Fruit fly (Drosophila melanogaster): ENCODE data around the gene Spn28Dc.

The Spn28Dc gene

dm6 chr2L:8039688-8040087, 32.7 kb upstream of the Spn28Dc start, which contains the start of gene CG7367:
CG7367 (minus strand) TSS chr2L:8039788.
- no peak for TF ChIP-seq CG8119 (GFP tag; IDR thresholded peaks at IDR 0.05)
- TF ChIP-seq cyc (GFP tag; optimal IDR thresholded peaks at IDR 0.05), result no peak
- TF ChIP-seq Eip78C (GFP tag), result no peak
- no peak for TF ChIP-seq ss (GFP tag; optimal IDR thresholded peaks at IDR 0.05)

- TF ChIP-seq CG32006 (GFP tag; optimal IDR thresholded peaks at IDR 0.05), result peak; percentile 85
- peak; percentile 3 for TF ChIP-seq Ets21C (GFP tag; optimal IDR thresholded peaks at IDR 0.05)
- peak in 1 of 2 experiments; percentile 19 for TF ChIP-seq salr (GFP tag; optimal IDR thresholded peaks at IDR 0.05)
- TF ChIP-seq CG10669 (GFP tag; optimal IDR thresholded peaks at IDR 0.05), result no peak
- no peak for TF ChIP-seq spab (GFP tag; optimal IDR thresholded peaks at IDR 0.05)
- peak; percentile 45 for TF ChIP-seq Ets96B (tag; optimal IDR thresholded peaks at IDR 0.05)
- peak; percentile 47; the same call in 1 of the 2 replicates for TF ChIP-seq CG11294 (GFP tag; IDR thresholded peaks at IDR 0.05)
- no peak for TF ChIP-seq Hr38 (GFP tag; optimal IDR thresholded peaks at IDR 0.05)
- TF ChIP-seq Sox14 (GFP tag; optimal IDR thresholded peaks at IDR 0.05), result peak; percentile 71
- peak; percentile 22 for TF ChIP-seq vri (GFP tag; optimal IDR thresholded peaks at IDR 0.05)
- peak; percentile 39 for TF ChIP-seq Hr39 (GFP tag; optimal IDR thresholded peaks at IDR 0.05)
- peak; percentile 54 for TF ChIP-seq acj6 (GFP tag; optimal IDR thresholded peaks at IDR 0.05)
- TF ChIP-seq CG34406 (GFP tag; optimal IDR thresholded peaks at IDR 0.05), result peak; percentile 44
- peak; percentile 2 for TF ChIP-seq Sox15 (GFP tag; optimal IDR thresholded peaks at IDR 0.05)
- peak; percentile 44 for TF ChIP-seq CG6792 (GFP tag; optimal IDR thresholded peaks at IDR 0.05)
- peak; percentile 48 for TF ChIP-seq esn (GFP tag; optimal IDR thresholded peaks at IDR 0.05)
- TF ChIP-seq CG3032 (tag; optimal IDR thresholded peaks at IDR 0.05), result peak; percentile 36
- TF ChIP-seq CG31627 (GFP tag; optimal IDR thresholded peaks at IDR 0.05), result peak; percentile 39
- peak; percentile 23 for TF ChIP-seq cyc (GFP tag; optimal IDR thresholded peaks at IDR 0.05)
- TF ChIP-seq CG10631 (GFP tag; optimal IDR thresholded peaks at IDR 0.05), result peak; percentile 51
- no peak for TF ChIP-seq CG16779 (tag; optimal IDR thresholded peaks at IDR 0.05)
- peak; percentile 65 for TF ChIP-seq net (GFP tag; optimal IDR thresholded peaks at IDR 0.05)
- peak; percentile 76 for TF ChIP-seq Hr4 (GFP tag; optimal IDR thresholded peaks at IDR 0.05)
- peak; percentile 11 for TF ChIP-seq dac (GFP tag; optimal IDR thresholded peaks at IDR 0.05)
- TF ChIP-seq topi (GFP tag; optimal IDR thresholded peaks at IDR 0.05), result peak; percentile 32
- TF ChIP-seq CG8632 (GFP tag; optimal IDR thresholded peaks at IDR 0.05), result no peak
- TF ChIP-seq svp (GFP tag), result no peak
- peak; percentile 83 for TF ChIP-seq CG6163 (GFP tag; IDR thresholded peaks at IDR 0.05)
- TF ChIP-seq fkh (GFP tag; optimal IDR thresholded peaks at IDR 0.05), result no peak
- TF ChIP-seq pdm3 (GFP tag; optimal IDR thresholded peaks at IDR 0.05), result peak; percentile 66
- peak; percentile 34 for TF ChIP-seq CG7368 (GFP tag; optimal IDR thresholded peaks at IDR 0.05)
- TF ChIP-seq CG3919 (GFP tag; optimal IDR thresholded peaks at IDR 0.05), result peak; percentile 44
- peak; percentile 86 for TF ChIP-seq Eip78C (GFP tag)
- no peak for TF ChIP-seq CG9139 (GFP tag; optimal IDR thresholded peaks at IDR 0.05)
- TF ChIP-seq Sox102F (GFP tag; optimal IDR thresholded peaks at IDR 0.05), result no peak
- TF ChIP-seq ss (GFP tag; optimal IDR thresholded peaks at IDR 0.05), result peak in 1 of 2 experiments; percentile 52
- TF ChIP-seq Met (GFP tag; optimal IDR thresholded peaks at IDR 0.05), result no peak
- no peak for TF ChIP-seq Blimp-1 (GFP tag; optimal IDR thresholded peaks at IDR 0.05)
- TF ChIP-seq CG11902 (GFP tag; optimal IDR thresholded peaks at IDR 0.05), result no peak
- TF ChIP-seq eg (GFP tag; IDR thresholded peaks at IDR 0.05), result peak; percentile 91
- no peak for TF ChIP-seq CG6854 (GFP tag; optimal IDR thresholded peaks at IDR 0.05)
- peak; percentile 37 for TF ChIP-seq fd59A (GFP tag; optimal IDR thresholded peaks at IDR 0.05)
- TF ChIP-seq lz (GFP tag; optimal IDR thresholded peaks at IDR 0.05), result peak; percentile 31
- peak; percentile 65 for TF ChIP-seq Gug (GFP tag; IDR thresholded peaks at IDR 0.05)
- TF ChIP-seq Eip75B (GFP tag; optimal IDR thresholded peaks at IDR 0.05), result peak; percentile 63
- peak; percentile 91 for TF ChIP-seq CG15336 (GFP tag; IDR thresholded peaks at IDR 0.05)
- TF ChIP-seq CG6808 (GFP tag; optimal IDR thresholded peaks at IDR 0.05), result peak; percentile 22
- TF ChIP-seq Lpt (GFP tag; optimal IDR thresholded peaks at IDR 0.05), result peak; percentile 71
- TF ChIP-seq CG4318 (GFP tag; optimal IDR thresholded peaks at IDR 0.05), result no peak
Observed at dm6 chr2L:8034734-8035133, 27.7 kb upstream of the Spn28Dc start.
